Worm (Caenorhabditis elegans): ENCODE results near the gene srt-68.

- TF ChIP-seq ama-1 (optimal IDR thresholded peaks at IDR 0.05) (no peak), jun-1 (tag; optimal IDR thresholded peaks at IDR 0.05) (no peak), nhr-28 (tag; optimal IDR thresholded peaks at IDR 0.05) (no peak), snpc-4 (tag; optimal IDR thresholded peaks at IDR 0.05) (no peak), nhr-11 (tag; optimal IDR thresholded peaks at IDR 0.05) (no peak)
Observed at ce11 chrV:5275426-5276007, 23.6 kb upstream of the srt-68 start.

Measured in whole organism, L1 larva.